Fruit fly (Drosophila melanogaster): Measurements from ENCODE around the gene Gss2.

The Gss2 gene

dm6 chrX:17856458-17857277 lies 42.8 kb upstream of the Gss2 start, which contains the start of gene Srx (continued):
- TF ChIP-seq E2f2 (GFP tag; IDR thresholded peaks at IDR 0.05) (peak; percentile 89), CG33213 (GFP tag; optimal IDR thresholded peaks at IDR 0.05) (no peak), CG10979 (tag; optimal IDR thresholded peaks at IDR 0.05) (no peak), nerfin-2 (GFP tag; IDR thresholded peaks at IDR 0.05; ENCODE audit: partially characterized antibody) (no peak), E2f1 (GFP tag; IDR thresholded peaks at IDR 0.05) (no peak), Dref (GFP tag; IDR thresholded peaks at IDR 0.05) (peak; percentile 35; the same call in 1 of the 2 replicates), CG11695 (GFP tag; IDR thresholded peaks at IDR 0.05) (no peak), stwl (tag; optimal IDR thresholded peaks at IDR 0.05) (peak; percentile 7), Max (GFP tag; optimal IDR thresholded peaks at IDR 0.05) (no peak), CG14014 (GFP tag; IDR thresholded peaks at IDR 0.05) (no peak), CG16813 (GFP tag; IDR thresholded peaks at IDR 0.05; ENCODE audit: partially characterized antibody) (no peak), CG31388 (GFP tag; optimal IDR thresholded peaks at IDR 0.05) (no peak), CG7372 (GFP tag; IDR thresholded peaks at IDR 0.05) (no peak), CG10267 (tag; optimal IDR thresholded peaks at IDR 0.05) (peak; percentile 15), CG13287 (GFP tag; IDR thresholded peaks at IDR 0.05; ENCODE audit: partially characterized antibody) (peak; percentile 14; the same call in 1 of the 2 replicates), C15 (GFP tag; IDR thresholded peaks at IDR 0.05) (no peak), CG30020 (tag; optimal IDR thresholded peaks at IDR 0.05) (no peak), pan (optimal IDR thresholded peaks at IDR 0.05) (no peak), pan (GFP tag; optimal IDR thresholded peaks at IDR 0.05 in 1 of 2, IDR thresholded peaks at IDR 0.05 in 1 of 2) (no peak), cato (GFP tag; optimal IDR thresholded peaks at IDR 0.05; ENCODE audit: borderline replicate concordance) (no peak), mirr (GFP tag; optimal IDR thresholded peaks at IDR 0.05) (peak; percentile 51), danr (GFP tag; IDR thresholded peaks at IDR 0.05) (no peak), Ravus (GFP tag; IDR thresholded peaks at IDR 0.05) (no peak), HLH54F (GFP tag; optimal IDR thresholded peaks at IDR 0.05) (peak; percentile 26), fd102C (GFP tag; optimal IDR thresholded peaks at IDR 0.05) (no peak), lab (GFP tag; optimal IDR thresholded peaks at IDR 0.05) (no peak), CG6854 (GFP tag; optimal IDR thresholded peaks at IDR 0.05) (no peak), bowl (GFP tag; IDR thresholded peaks at IDR 0.05) (no peak), Med (GFP tag) (peak; percentile 50), Ssrp (tag; optimal IDR thresholded peaks at IDR 0.05) (no peak), dm (GFP tag; optimal IDR thresholded peaks at IDR 0.05) (no peak), Meics (GFP tag; optimal IDR thresholded peaks at IDR 0.05) (peak; percentile 4), CG9876 (GFP tag; optimal IDR thresholded peaks at IDR 0.05) (no peak), sc (optimal IDR thresholded peaks at IDR 0.05) (no peak), sc (GFP tag; optimal IDR thresholded peaks at IDR 0.05) (no peak), pzg (GFP tag; optimal IDR thresholded peaks at IDR 0.05) (peak; percentile 52), Hand (GFP tag; optimal IDR thresholded peaks at IDR 0.05) (no peak), CG8290 (GFP tag; optimal IDR thresholded peaks at IDR 0.05) (no peak), CG8290 (tag; optimal IDR thresholded peaks at IDR 0.05) (peak in 1 of 2 experiments; percentile 15), usp (GFP tag; optimal IDR thresholded peaks at IDR 0.05) (no peak), Ets97D (GFP tag; optimal IDR thresholded peaks at IDR 0.05) (peak; percentile 66), NK7.1 (GFP tag; optimal IDR thresholded peaks at IDR 0.05) (no peak), GATAe (GFP tag; conservative IDR thresholded peaks at IDR 0.05) (no peak), CG8924 (tag; optimal IDR thresholded peaks at IDR 0.05) (no peak), CG3065 (GFP tag; optimal IDR thresholded peaks at IDR 0.05) (no peak), Nf-YC (tag; optimal IDR thresholded peaks at IDR 0.05) (peak; percentile 67), slp2 (GFP tag; optimal IDR thresholded peaks at IDR 0.05) (no peak), ttk (GFP tag; IDR thresholded peaks at IDR 0.05) (no peak), CG8089 (GFP tag; optimal IDR thresholded peaks at IDR 0.05) (no peak), cwo (GFP tag; optimal IDR thresholded peaks at IDR 0.05) (no peak), so (GFP tag; IDR thresholded peaks at IDR 0.05) (0 out of 3 replicates have a peak, but pooled peaks have one; percentile 35)
